Worm (Caenorhabditis elegans) whole organism, late embryonic: ENCODE measurements around the gene grl-11.

Experiments used
- pat-9 ChIP-seq: fragments of 200-800 bp; sonication (Bioruptor generic); optimal IDR thresholded peaks from 2 replicates; lab custom pipeline; 2018; ENCODE audit warnings: mild to moderate bottlenecking, missing genetic modification characterization, moderate library complexity, missing compliant biosample characterization
- rnt-1 ChIP-seq: sonication (generic microtip); optimal IDR thresholded peaks from 2 replicates; lab custom pipeline; 2016; ENCODE audit warnings: missing genetic modification characterization, missing compliant biosample characterization

- no peak for TF ChIP-seq pat-9 (tag; lab: Kevin White, UChicago)
- no peak for TF ChIP-seq rnt-1
Observed at ce11 chrIII:9161553-9161952, 43.4 kb upstream of the grl-11 start, which contains the start of gene ptr-9.
